Worm (Caenorhabditis elegans) whole organism, L1 larva: ENCODE measurements around the gene vab-23.

Experiments used
- C16A3.4 ChIP-seq: fragments of 150-350 bp; optimal IDR thresholded peaks from 2 replicates; lab custom pipeline; 2014; ENCODE audit warnings: missing biosample characterization, missing genetic modification characterization
- aha-1 ChIP-seq: fragments of 150-350 bp; optimal IDR thresholded peaks from 2 replicates; lab custom pipeline; 2014; ENCODE audit warnings: missing biosample characterization, missing genetic modification characterization
- alr-1 ChIP-seq: fragments of 200-800 bp; sonication (Bioruptor generic); optimal IDR thresholded peaks from 2 replicates; lab custom pipeline; 2018; ENCODE audit warnings: borderline replicate concordance, mild to moderate bottlenecking, missing genetic modification characterization, missing compliant biosample characterization
- aly-2 ChIP-seq: fragments of 150-350 bp; optimal IDR thresholded peaks from 2 replicates; lab custom pipeline; 2014; ENCODE audit warnings: missing biosample characterization, missing genetic modification characterization
- blmp-1 ChIP-seq: fragments of 150-350 bp; optimal IDR thresholded peaks from 2 replicates; lab custom pipeline; 2014; ENCODE audit warnings: missing biosample characterization, missing genetic modification characterization
- ceh-82 ChIP-seq, 3 experiments: fragments of 150-350 bp in 1 of 3; sonication (generic microtip) in 2 of 3; optimal IDR thresholded peaks; 2 replicates each; lab custom pipeline; 2014 to 2017; ENCODE audit warnings: missing biosample characterization in 3 of 3, missing genetic modification characterization in 3 of 3
- ceh-90 ChIP-seq: sonication (generic microtip); optimal IDR thresholded peaks from 2 replicates; lab custom pipeline; 2016; ENCODE audit warnings: missing genetic modification characterization, missing compliant biosample characterization
- ces-1 ChIP-seq: fragments of 150-350 bp; optimal IDR thresholded peaks from 2 replicates; lab custom pipeline; 2014; ENCODE audit warnings: missing biosample characterization, missing genetic modification reagents, missing genetic modification characterization
- dpl-1 ChIP-seq, 3 experiments: fragments of 150-350 bp in 2 of 3; sonication (generic microtip) in 1 of 3; optimal IDR thresholded peaks; 2 replicates each; lab custom pipeline; 2014 to 2017; ENCODE audit warnings: missing biosample characterization in 3 of 3, missing genetic modification characterization in 3 of 3, missing genetic modification reagents in 3 of 3
- dsc-1 ChIP-seq: sonication (generic microtip); optimal IDR thresholded peaks from 2 replicates; lab custom pipeline; 2016; ENCODE audit warnings: mild to moderate bottlenecking, missing genetic modification characterization, missing compliant biosample characterization
- efl-1 ChIP-seq, 4 experiments: fragments of 150-350 bp; optimal IDR thresholded peaks in 3 of 4; peaks in 1 of 4; 1 replicate in 1 of 4; 2 replicates in 3 of 4; lab custom pipeline; 2014; ENCODE audit warnings: missing biosample characterization in 2 of 4, missing genetic modification characterization in 2 of 4, missing genetic modification reagents in 2 of 4
- elt-2 ChIP-seq: sonication (generic microtip); optimal IDR thresholded peaks from 2 replicates; lab custom pipeline; 2016; ENCODE audit warnings: missing genetic modification characterization, mild to moderate bottlenecking, inconsistent platforms, missing compliant biosample characterization, missing genetic modification reagents
- elt-3 ChIP-seq, 6 experiments: fragments of 150-350 bp in 1 of 6; sonication (generic microtip); optimal IDR thresholded peaks; 2 replicates each; lab custom pipeline; 2017 to 2018; ENCODE audit warnings: missing biosample characterization in 6 of 6, missing genetic modification characterization in 6 of 6, inconsistent platforms in 1 of 6
- ets-5 ChIP-seq: fragments of 200-800 bp; sonication (Bioruptor generic); IDR thresholded peaks from 2 replicates; pipeline ENCODE4 v1.3.6; 2022; ENCODE audit warnings: missing genetic modification characterization, missing compliant biosample characterization
- fkh-4 ChIP-seq: sonication (generic microtip); optimal IDR thresholded peaks from 2 replicates; lab custom pipeline; 2016; ENCODE audit warnings: missing compliant biosample characterization, missing genetic modification characterization, borderline replicate concordance
- lin-14 ChIP-seq: fragments of 200-800 bp; sonication (Bioruptor generic); optimal IDR thresholded peaks from 2 replicates; lab custom pipeline; 2018; ENCODE audit warnings: mild to moderate bottlenecking, missing genetic modification characterization, moderate library complexity, missing compliant biosample characterization
- lin-35 ChIP-seq, 2 experiments: fragments of 150-350 bp; optimal IDR thresholded peaks; 2 replicates each; lab custom pipeline; 2014; ENCODE audit warnings: missing biosample characterization in 2 of 2, missing genetic modification characterization in 2 of 2, missing genetic modification reagents in 2 of 2
- lir-3 ChIP-seq: sonication (generic microtip); optimal IDR thresholded peaks from 2 replicates; lab custom pipeline; 2016; ENCODE audit warnings: mild to moderate bottlenecking, missing genetic modification characterization, moderate library complexity, missing compliant biosample characterization; ENCODE audit not compliant: poor library complexity
- lsy-2 ChIP-seq, 2 experiments: fragments of 150-350 bp; optimal IDR thresholded peaks; 2 replicates each; lab custom pipeline; 2014; ENCODE audit warnings: missing biosample characterization in 2 of 2, missing genetic modification characterization in 2 of 2
- mef-2 ChIP-seq: fragments of 150-350 bp; optimal IDR thresholded peaks from 2 replicates; lab custom pipeline; 2014; ENCODE audit warnings: missing biosample characterization, missing genetic modification characterization
- mep-1 ChIP-seq: fragments of 150-350 bp; optimal IDR thresholded peaks from 2 replicates; lab custom pipeline; 2014; ENCODE audit warnings: missing biosample characterization, missing genetic modification characterization
- nhr-11 ChIP-seq: fragments of 150-350 bp; optimal IDR thresholded peaks from 2 replicates; lab custom pipeline; 2014; ENCODE audit warnings: missing biosample characterization, missing genetic modification characterization
- nhr-19 ChIP-seq: fragments of 200-800 bp; sonication (Bioruptor generic); conservative IDR thresholded peaks from 2 replicates; pipeline ENCODE4 v1.3.6; 2022; ENCODE audit warnings: missing genetic modification characterization, missing compliant biosample characterization
- nhr-20 ChIP-seq: sonication (generic microtip); optimal IDR thresholded peaks from 2 replicates; lab custom pipeline; 2016; ENCODE audit warnings: mild to moderate bottlenecking, missing genetic modification characterization, missing compliant biosample characterization
- nhr-71 ChIP-seq: sonication (generic microtip); optimal IDR thresholded peaks from 2 replicates; lab custom pipeline; 2016; ENCODE audit warnings: mild to moderate bottlenecking, missing genetic modification characterization, moderate library complexity, missing compliant biosample characterization
- nhr-85 ChIP-seq: sonication (generic microtip); peaks from one replicate; lab custom pipeline; 2016; ENCODE audit warnings: missing genetic modification characterization, inconsistent platforms, missing compliant biosample characterization
- nhr-90 ChIP-seq: sonication (generic microtip); optimal IDR thresholded peaks from 2 replicates; lab custom pipeline; 2016; ENCODE audit warnings: mild to moderate bottlenecking, missing genetic modification characterization, missing compliant biosample characterization; ENCODE audit not compliant: poor library complexity
- rnt-1 ChIP-seq: sonication (generic microtip); optimal IDR thresholded peaks from 2 replicates; lab custom pipeline; 2016; ENCODE audit warnings: mild to moderate bottlenecking, missing genetic modification characterization, moderate library complexity, missing compliant biosample characterization
- snu-23 ChIP-seq: sonication (generic microtip); optimal IDR thresholded peaks from 2 replicates; lab custom pipeline; 2016; ENCODE audit warnings: missing genetic modification characterization, missing compliant biosample characterization
- sox-4 ChIP-seq: sonication (generic microtip); optimal IDR thresholded peaks from 2 replicates; lab custom pipeline; 2016; ENCODE audit warnings: missing genetic modification characterization, missing compliant biosample characterization
- sptf-1 ChIP-seq: fragments of 150-350 bp; optimal IDR thresholded peaks from 2 replicates; lab custom pipeline; 2014; ENCODE audit warnings: missing biosample characterization, missing genetic modification characterization
- swsn-7 ChIP-seq: sonication (generic microtip); optimal IDR thresholded peaks from 2 replicates; lab custom pipeline; 2016; ENCODE audit warnings: missing genetic modification characterization, missing compliant biosample characterization
- tbx-2 ChIP-seq: sonication (generic microtip); optimal IDR thresholded peaks from 2 replicates; lab custom pipeline; 2016; ENCODE audit warnings: missing genetic modification characterization, missing compliant biosample characterization
- unc-62 ChIP-seq: fragments of 150-350 bp; optimal IDR thresholded peaks from 2 replicates; lab custom pipeline; 2014; ENCODE audit warnings: missing biosample characterization, missing genetic modification reagents, missing genetic modification characterization
- unc-86 ChIP-seq: sonication (generic microtip); optimal IDR thresholded peaks from 2 replicates; lab custom pipeline; 2016; ENCODE audit warnings: missing genetic modification characterization, missing compliant biosample characterization
- ztf-11 ChIP-seq, 2 experiments: sonication (generic microtip); optimal IDR thresholded peaks; 2 replicates each; lab custom pipeline; 2016 to 2017; ENCODE audit warnings: missing genetic modification characterization in 2 of 2, missing biosample characterization in 1 of 2, missing compliant biosample characterization in 1 of 2

The vab-23 gene

DNA sequence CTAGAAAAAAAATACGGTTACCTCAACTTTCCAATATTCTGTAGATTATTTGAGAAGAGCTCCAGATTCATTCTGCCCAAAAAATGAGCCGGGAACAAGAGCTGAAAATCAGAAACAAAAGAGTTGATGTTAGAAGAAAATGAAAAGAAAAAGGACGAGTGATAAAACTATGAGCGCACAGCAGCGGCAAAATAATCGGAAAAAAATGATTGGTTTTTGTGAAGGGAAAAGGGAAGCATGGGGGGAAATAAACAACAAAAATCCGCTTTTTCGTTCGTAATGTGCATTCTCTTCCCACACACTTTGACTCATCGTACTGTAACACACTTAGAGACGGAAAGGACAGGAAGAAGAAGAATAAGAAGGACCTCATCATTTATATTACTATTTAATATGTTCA lies 7.7 kb downstream of the vab-23 start, which contains the start of gene ZK930.2:
Gene ZK930.2 (minus strand): TSS at position 101 of the 400 bp plus-strand sequence.
- no peak for TF ChIP-seq fkh-4 (tag; lab: Kevin White, UChicago)
- TF ChIP-seq nhr-20 (tag; lab: Kevin White, UChicago), result no peak
- no peak for TF ChIP-seq sox-4 (tag; lab: Kevin White, UChicago)
- TF ChIP-seq efl-1 (optimal IDR thresholded peaks at IDR 0.05; lab: Kevin White, UChicago), result no peak
- peak in 1 of 2 experiments; percentile 27 for TF ChIP-seq efl-1 (GFP tag; optimal IDR thresholded peaks at IDR 0.05 in 1 of 2; lab: Kevin White, UChicago)
- TF ChIP-seq elt-2 (tag; lab: Kevin White, UChicago), result no peak
- no peak for TF ChIP-seq ceh-82 (tag; optimal IDR thresholded peaks at IDR 0.05; lab: Kevin White, UChicago)
- TF ChIP-seq, all 84 proteins: peak for 1

DNA sequence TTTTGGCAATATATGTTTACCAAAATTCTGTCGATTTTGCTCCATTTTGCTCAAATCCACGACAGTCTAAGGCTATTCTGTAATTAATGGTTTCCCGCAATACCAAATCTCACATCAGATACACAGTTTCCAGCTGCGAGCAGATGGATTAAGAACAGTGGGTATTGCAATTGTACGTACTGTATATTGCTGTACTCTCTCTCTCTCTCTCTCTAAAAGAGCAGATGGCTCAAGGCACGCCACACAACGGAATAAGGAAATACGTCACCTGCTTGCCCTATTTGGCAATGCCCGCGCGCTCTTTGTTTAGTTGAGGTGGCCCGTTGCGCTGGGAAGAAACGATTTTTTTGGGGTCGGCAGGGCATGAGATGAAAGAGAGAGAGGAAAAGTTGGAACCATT lies 10.4 kb downstream of the vab-23 start:
- TF ChIP-seq elt-3 (tag; optimal IDR thresholded peaks at IDR 0.05; lab: Kevin White, UChicago) (no peak), aly-2 (tag; lab: Kevin White, UChicago) (no peak), nhr-85 (tag; lab: Kevin White, UChicago) (peak; percentile 72), ztf-11 (tag; optimal IDR thresholded peaks at IDR 0.05; lab: Kevin White, UChicago) (peak in 1 of 2 experiments; percentile 62), dsc-1 (tag; lab: Kevin White, UChicago) (no peak)

DNA sequence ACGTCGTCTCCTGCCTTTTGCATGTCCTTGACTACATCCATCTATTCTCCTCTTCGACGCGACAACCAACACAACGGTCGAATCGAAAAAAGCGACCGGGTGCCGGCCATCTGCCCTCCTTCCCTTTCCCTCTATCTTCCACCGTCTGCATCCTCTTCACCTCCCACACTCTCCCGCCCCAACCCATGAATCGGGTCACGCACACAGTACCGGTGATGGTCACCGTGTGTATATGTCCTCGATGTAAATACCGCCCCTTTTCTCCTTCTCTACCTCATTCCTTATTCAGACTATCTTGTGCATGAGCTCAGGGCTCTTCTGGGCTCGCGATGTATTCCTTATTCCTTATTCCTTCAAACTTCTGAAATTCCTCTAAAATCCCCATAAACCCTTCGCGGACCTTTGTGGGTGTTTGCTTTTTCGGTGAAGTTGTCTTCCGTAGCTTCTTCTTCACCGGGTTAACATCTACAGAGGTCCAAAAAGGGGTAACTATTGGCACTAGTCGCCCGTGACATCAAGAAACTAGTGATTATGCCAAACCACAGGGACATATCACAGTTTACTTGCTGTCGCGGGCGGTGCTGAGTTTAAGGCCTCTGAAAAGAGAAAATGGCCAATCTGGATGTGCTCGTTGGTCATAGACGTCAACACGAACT lies 11.5 kb downstream of the vab-23 start:
- TF ChIP-seq rnt-1, result peak; percentile 24
- peak; percentile 18 for TF ChIP-seq swsn-7 (tag; lab: Kevin White, UChicago)
- TF ChIP-seq unc-62 (GFP tag; lab: Kevin White, UChicago), result no peak
- TF ChIP-seq nhr-85 (tag; lab: Kevin White, UChicago), result peak; percentile 83
- TF ChIP-seq efl-1 (optimal IDR thresholded peaks at IDR 0.05; lab: Kevin White, UChicago), result no peak
- peak in 1 of 2 experiments; percentile 92 for TF ChIP-seq efl-1 (GFP tag; optimal IDR thresholded peaks at IDR 0.05 in 1 of 2; lab: Kevin White, UChicago)
- TF ChIP-seq nhr-90 (tag; lab: Kevin White, UChicago), result peak; percentile 33
- peak; percentile 55 for TF ChIP-seq snu-23 (GFP tag; lab: Kevin White, UChicago)
- TF ChIP-seq mef-2 (tag; lab: Kevin White, UChicago), result no peak
- TF ChIP-seq nhr-11 (tag; lab: Kevin White, UChicago), result no peak
- peak; percentile 83 for TF ChIP-seq blmp-1 (tag; lab: Kevin White, UChicago)
- TF ChIP-seq lin-35 (GFP tag; optimal IDR thresholded peaks at IDR 0.05; lab: Kevin White, UChicago), result peak in 1 of 2 experiments; percentile 43
- peak; percentile 26 for TF ChIP-seq C16A3.4 (tag; lab: Kevin White, UChicago)
- TF ChIP-seq ceh-90 (tag; lab: Kevin White, UChicago), result no peak
- peak in 1 of 2 experiments; percentile 50 for TF ChIP-seq ztf-11 (tag; optimal IDR thresholded peaks at IDR 0.05; lab: Kevin White, UChicago)
- TF ChIP-seq alr-1 (tag; lab: Kevin White, UChicago), result no peak
- TF ChIP-seq tbx-2 (tag; lab: Kevin White, UChicago), result peak; percentile 2
- no peak for TF ChIP-seq aha-1 (tag; lab: Kevin White, UChicago)
- peak; percentile 4 for TF ChIP-seq mep-1
- peak; percentile 54 for TF ChIP-seq nhr-20 (tag; lab: Kevin White, UChicago)
- TF ChIP-seq nhr-71, result peak; percentile 18
- 0 out of 2 replicates have a peak, but pooled peaks have one; percentile 7 for TF ChIP-seq nhr-19 (GFP tag; lab: Robert Waterston, UW)
- peak in 2 of 3 experiments; percentile 10 to 13 for TF ChIP-seq dpl-1 (GFP tag; optimal IDR thresholded peaks at IDR 0.05; lab: Kevin White, UChicago)
- peak in 1 of 2 experiments; percentile 30 for TF ChIP-seq lsy-2 (tag; optimal IDR thresholded peaks at IDR 0.05; lab: Kevin White, UChicago)

DNA sequence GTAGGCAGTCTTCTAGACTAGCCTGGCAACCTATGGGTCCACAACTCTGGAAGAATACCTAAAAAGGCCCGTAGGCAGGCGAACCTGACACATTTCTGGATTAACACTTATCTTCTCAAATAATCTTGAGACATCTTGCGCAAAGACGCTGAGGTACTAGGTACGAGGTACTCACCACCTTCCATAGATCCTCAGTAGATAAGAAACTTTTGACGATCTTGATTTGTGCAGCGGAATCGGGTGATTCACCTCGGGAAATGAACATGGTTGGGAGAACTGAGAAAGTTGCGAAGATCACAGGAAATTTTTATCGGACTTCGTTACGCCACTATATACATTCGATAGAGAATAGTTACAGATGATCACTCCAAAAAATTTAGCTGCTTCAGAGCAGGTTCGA lies 12.9 kb downstream of the vab-23 start:
- TF ChIP-seq ztf-11 (tag; optimal IDR thresholded peaks at IDR 0.05; lab: Kevin White, UChicago), result no peak
- peak; percentile 69 for TF ChIP-seq nhr-85 (tag; lab: Kevin White, UChicago)
- peak; percentile 27 for TF ChIP-seq lin-14

DNA sequence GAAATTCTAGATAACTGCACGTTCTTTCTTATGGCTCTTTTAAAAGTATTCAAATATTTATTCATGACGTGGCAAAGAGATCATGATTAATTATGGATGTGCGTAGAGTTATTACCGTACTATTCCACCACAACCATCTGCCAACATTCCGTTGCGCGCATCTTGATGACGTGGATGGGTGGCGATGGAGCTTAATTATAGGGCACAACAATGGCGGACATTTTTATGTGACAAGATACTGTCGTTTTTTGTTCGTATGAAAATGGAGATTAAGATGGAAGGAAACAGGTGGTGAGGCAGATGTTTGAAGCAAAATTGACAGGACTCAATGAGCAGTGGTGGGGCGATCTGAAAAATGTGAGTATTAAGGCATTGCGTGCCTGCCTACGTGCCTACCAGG lies 13.3 kb downstream of the vab-23 start:
- no peak for TF ChIP-seq lir-3 (tag; lab: Kevin White, UChicago)
- TF ChIP-seq unc-86 (tag; lab: Kevin White, UChicago), result peak; percentile 45
- TF ChIP-seq sptf-1, result no peak
- peak in 1 of 2 experiments; percentile 86 for TF ChIP-seq ztf-11 (tag; optimal IDR thresholded peaks at IDR 0.05; lab: Kevin White, UChicago)
- peak; percentile 25 for TF ChIP-seq tbx-2 (tag; lab: Kevin White, UChicago)
- no peak for TF ChIP-seq snu-23 (GFP tag; lab: Kevin White, UChicago)
- no peak for TF ChIP-seq ces-1
- TF ChIP-seq efl-1 (optimal IDR thresholded peaks at IDR 0.05; lab: Kevin White, UChicago), result no peak
- TF ChIP-seq efl-1 (GFP tag; optimal IDR thresholded peaks at IDR 0.05 in 1 of 2; lab: Kevin White, UChicago), result peak in 1 of 2 experiments; percentile 17
- TF ChIP-seq ets-5 (GFP tag; lab: Robert Waterston, UW), result no peak
